Fruit fly (Drosophila melanogaster) whole organism, embryonic: Measurements from ENCODE around the gene CG31275.

ENCODE experiments used
- Abd-B ChIP-seq: fragments of 200-800 bp; sonication (Bioruptor generic); optimal IDR thresholded peaks from 2 replicates; lab custom pipeline; 2018; ENCODE audit warnings: missing biosample characterization, mild to moderate bottlenecking, missing genetic modification characterization, moderate library complexity
- Atf6 ChIP-seq: fragments of 200-800 bp; sonication (Bioruptor generic); IDR thresholded peaks from 2 replicates; pipeline ENCODE4 v1.3.6; 2022; ENCODE audit warnings: missing biosample characterization, missing genetic modification characterization
- BEAF-32 ChIP-seq: fragments of 200-800 bp; sonication (Bioruptor generic); optimal IDR thresholded peaks from 3 replicates; lab custom pipeline; 2017; ENCODE audit warnings: missing biosample characterization, missing genetic modification characterization, mild to moderate bottlenecking, moderate library complexity, missing genetic modification reagents
- Blimp-1 ChIP-seq: fragments of 200-800 bp; sonication (Bioruptor generic); optimal IDR thresholded peaks from 3 replicates; lab custom pipeline; 2018; ENCODE audit warnings: missing biosample characterization, missing genetic modification characterization, mild to moderate bottlenecking, moderate library complexity, missing genetic modification reagents
- C15 ChIP-seq: fragments of 200-800 bp; sonication (Bioruptor generic); IDR thresholded peaks from 3 replicates; pipeline ENCODE4 v1.3.6; 2022; ENCODE audit warnings: missing biosample characterization, missing genetic modification characterization
- CG10321 ChIP-seq: fragments of 200-800 bp; sonication (Bioruptor generic); IDR thresholded peaks from 2 replicates; pipeline ENCODE4 v1.3.6; 2022; ENCODE audit warnings: missing biosample characterization, missing genetic modification characterization
- CG11247 ChIP-seq: fragments of 200-800 bp; sonication (Bioruptor generic); IDR thresholded peaks from 2 replicates; pipeline ENCODE4 v1.3.6; 2022; ENCODE audit warnings: missing biosample characterization, missing genetic modification characterization
- CG11504 ChIP-seq: fragments of 200-800 bp; sonication (Bioruptor generic); optimal IDR thresholded peaks from 3 replicates; lab custom pipeline; 2019; ENCODE audit warnings: missing biosample characterization, mild to moderate bottlenecking, missing genetic modification characterization, moderate library complexity
- CG11723 ChIP-seq: fragments of 200-800 bp; sonication (Bioruptor generic); optimal IDR thresholded peaks from 2 replicates; lab custom pipeline; 2017; ENCODE audit warnings: missing biosample characterization, mild to moderate bottlenecking, missing genetic modification characterization
- CG13624 ChIP-seq: fragments of 200-800 bp; sonication (Bioruptor generic); optimal IDR thresholded peaks from 2 replicates; lab custom pipeline; 2016; ENCODE audit warnings: missing biosample characterization, missing genetic modification characterization
- CG15601 ChIP-seq: fragments of 200-800 bp; sonication (Bioruptor generic); optimal IDR thresholded peaks from 3 replicates; lab custom pipeline; 2019; ENCODE audit warnings: missing biosample characterization, mild to moderate bottlenecking, missing genetic modification characterization, moderate library complexity
- CG1647 ChIP-seq: fragments of 200-800 bp; sonication (Bioruptor generic); optimal IDR thresholded peaks from 3 replicates; lab custom pipeline; 2016; ENCODE audit warnings: missing biosample characterization, missing genetic modification characterization
- CG18619 ChIP-seq: fragments of 200-800 bp; sonication (Bioruptor generic); optimal IDR thresholded peaks from 3 replicates; lab custom pipeline; 2017; ENCODE audit warnings: missing biosample characterization, mild to moderate bottlenecking, missing genetic modification characterization
- CG18764 ChIP-seq: fragments of 200-800 bp; sonication (Bioruptor generic); optimal IDR thresholded peaks from 3 replicates; lab custom pipeline; 2016; ENCODE audit warnings: missing biosample characterization, missing genetic modification characterization
- CG30020 ChIP-seq: fragments of 200-800 bp; optimal IDR thresholded peaks from 2 replicates; lab custom pipeline; 2019; ENCODE audit warnings: missing biosample characterization, mild to moderate bottlenecking, missing genetic modification characterization, moderate library complexity
- CG31441 ChIP-seq: fragments of 200-800 bp; sonication (Bioruptor generic); IDR thresholded peaks from 2 replicates; pipeline ENCODE4 v1.3.6; 2022; ENCODE audit warnings: missing biosample characterization, missing genetic modification characterization
- CG32532 ChIP-seq: fragments of 200-800 bp; sonication (Bioruptor generic); IDR thresholded peaks from 2 replicates; pipeline ENCODE4 v1.3.6; 2022; ENCODE audit warnings: missing biosample characterization, missing genetic modification characterization
- CG32767 ChIP-seq: fragments of 200-800 bp; sonication (Bioruptor generic); IDR thresholded peaks from 2 replicates; pipeline ENCODE4 v1.3.6; 2022; ENCODE audit warnings: missing biosample characterization, missing genetic modification characterization
- CG34224 ChIP-seq: fragments of 200-800 bp; sonication (Bioruptor generic); IDR thresholded peaks from 3 replicates; pipeline ENCODE4 v1.3.6; 2022; ENCODE audit warnings: missing biosample characterization, missing genetic modification characterization; ENCODE audit not compliant: partially characterized antibody
- CG6765 ChIP-seq: fragments of 200-800 bp; sonication (Bioruptor generic); optimal IDR thresholded peaks from 3 replicates; lab custom pipeline; 2017; ENCODE audit warnings: missing biosample characterization, mild to moderate bottlenecking, missing genetic modification characterization
- CG7556 ChIP-seq: fragments of 200-800 bp; sonication (Bioruptor generic); optimal IDR thresholded peaks from 2 replicates; lab custom pipeline; 2017; ENCODE audit warnings: missing biosample characterization, mild to moderate bottlenecking, missing genetic modification characterization
- CG7963 ChIP-seq: fragments of 200-800 bp; sonication (Bioruptor generic); IDR thresholded peaks from 3 replicates; pipeline ENCODE4 v1.3.6; 2022; ENCODE audit warnings: missing biosample characterization, missing genetic modification characterization; ENCODE audit not compliant: partially characterized antibody
- Camta ChIP-seq: fragments of 200-800 bp; sonication (Bioruptor generic); optimal IDR thresholded peaks from 2 replicates; lab custom pipeline; 2016; ENCODE audit warnings: missing biosample characterization, missing genetic modification characterization
- Dp ChIP-seq: fragments of 200-800 bp; sonication (Bioruptor generic); optimal IDR thresholded peaks from 2 replicates; lab custom pipeline; 2018; ENCODE audit warnings: missing biosample characterization, mild to moderate bottlenecking, missing genetic modification characterization, moderate library complexity
- E2f2 ChIP-seq: fragments of 200-800 bp; sonication (Bioruptor generic); IDR thresholded peaks from 2 replicates; pipeline ENCODE4 v1.3.6; 2022; ENCODE audit warnings: missing biosample characterization, missing genetic modification characterization
- Eip74EF ChIP-seq, 2 experiments: fragments of 200-800 bp in 1 of 2; fragments of >200 bp in 1 of 2; sonication (Bioruptor generic) in 1 of 2; optimal IDR thresholded peaks; 2 replicates each; lab custom pipeline; 2017 to 2019; ENCODE audit warnings: missing biosample characterization in 2 of 2, missing genetic modification characterization in 2 of 2, mild to moderate bottlenecking in 1 of 2, moderate library complexity in 1 of 2
- Fer3 ChIP-seq: fragments of 200-800 bp; sonication (Bioruptor generic); optimal IDR thresholded peaks from 2 replicates; lab custom pipeline; 2018; ENCODE audit warnings: missing biosample characterization, mild to moderate bottlenecking, missing genetic modification characterization, moderate library complexity
- H15 ChIP-seq: fragments of 200-800 bp; sonication (Bioruptor generic); IDR thresholded peaks from 3 replicates; pipeline ENCODE4 v1.3.6; 2022; ENCODE audit warnings: missing biosample characterization, missing genetic modification characterization
- Hand ChIP-seq: fragments of 200-800 bp; sonication (Bioruptor generic); optimal IDR thresholded peaks from 2 replicates; lab custom pipeline; 2017; ENCODE audit warnings: mild to moderate bottlenecking, missing biosample characterization, missing genetic modification reagents, missing genetic modification characterization
- Med ChIP-seq: fragments of 200-800 bp; sonication (Bioruptor generic); peaks from one replicate; lab custom pipeline; 2016; ENCODE audit warnings: missing biosample characterization, missing genetic modification characterization, mild to moderate bottlenecking, inconsistent platforms, moderate library complexity
- NFAT ChIP-seq: fragments of 200-800 bp; sonication (Bioruptor generic); IDR thresholded peaks from 2 replicates; pipeline ENCODE4 v1.3.6; 2022; ENCODE audit warnings: missing biosample characterization, missing genetic modification characterization
- NK7.1 ChIP-seq: fragments of 200-800 bp; sonication (Bioruptor generic); optimal IDR thresholded peaks from 3 replicates; lab custom pipeline; 2016; ENCODE audit warnings: missing biosample characterization, missing genetic modification characterization
- PHDP ChIP-seq: fragments of 200-800 bp; sonication (Bioruptor generic); optimal IDR thresholded peaks from 3 replicates; lab custom pipeline; 2018; ENCODE audit warnings: missing biosample characterization, mild to moderate bottlenecking, missing genetic modification characterization, moderate library complexity
- Ptx1 ChIP-seq: fragments of 200-800 bp; sonication (Bioruptor generic); IDR thresholded peaks from 2 replicates; pipeline ENCODE4 v1.3.6; 2022; ENCODE audit warnings: missing biosample characterization, missing genetic modification characterization
- Rfx ChIP-seq: fragments of 200-800 bp; sonication (Bioruptor generic); IDR thresholded peaks from 2 replicates; pipeline ENCODE4 v1.3.6; 2022; ENCODE audit warnings: missing biosample characterization, missing genetic modification characterization
- Scr ChIP-seq: fragments of 200-800 bp; sonication (Bioruptor generic); IDR thresholded peaks from 2 replicates; pipeline ENCODE4 v1.3.6; 2022; ENCODE audit warnings: missing biosample characterization, missing genetic modification characterization; ENCODE audit not compliant: partially characterized antibody
- bowl ChIP-seq: fragments of 200-800 bp; sonication (Bioruptor generic); IDR thresholded peaks from 2 replicates; pipeline ENCODE4 v1.3.6; 2022; ENCODE audit warnings: missing biosample characterization, missing genetic modification characterization
- gce ChIP-seq: fragments of 200-800 bp; sonication (Bioruptor generic); IDR thresholded peaks from 3 replicates; pipeline ENCODE4 v1.3.6; 2022; ENCODE audit warnings: missing biosample characterization, missing genetic modification characterization
- mam ChIP-seq: fragments of 200-800 bp; sonication (Bioruptor generic); optimal IDR thresholded peaks from 3 replicates; lab custom pipeline; 2016; ENCODE audit warnings: missing biosample characterization, missing genetic modification characterization
- odd ChIP-seq: fragments of 200-800 bp; sonication (Bioruptor generic); optimal IDR thresholded peaks from 2 replicates; lab custom pipeline; 2017; ENCODE audit warnings: missing biosample characterization, mild to moderate bottlenecking, missing genetic modification characterization
- pan ChIP-seq, 4 experiments: fragments of >200 bp in 3 of 4; fragments of 200-800 bp in 1 of 4; sonication (Bioruptor generic) in 1 of 4; optimal IDR thresholded peaks in 3 of 4; IDR thresholded peaks in 1 of 4; 2 replicates each; pipeline versions ENCODE4 v1.3.6 to Lab custom; 2017 to 2022; ENCODE audit warnings: missing biosample characterization in 2 of 4, missing genetic modification characterization in 2 of 4, mixed read lengths in 1 of 4
- phol ChIP-seq: fragments of 200-800 bp; sonication (Bioruptor generic); optimal IDR thresholded peaks from 3 replicates; lab custom pipeline; 2018; ENCODE audit warnings: missing biosample characterization, mild to moderate bottlenecking, missing genetic modification characterization, moderate library complexity
- prd ChIP-seq, 3 experiments: fragments of >200 bp in 2 of 3; fragments of 200-800 bp in 1 of 3; sonication (Bioruptor generic) in 1 of 3; optimal IDR thresholded peaks in 2 of 3; IDR thresholded peaks in 1 of 3; 2 replicates in 2 of 3; 3 replicates in 1 of 3; pipeline versions ENCODE4 v1.3.6 to Lab custom; 2017 to 2022; ENCODE audit warnings: missing biosample characterization in 1 of 3, missing genetic modification characterization in 1 of 3
- seq ChIP-seq: fragments of 200-800 bp; sonication (Bioruptor generic); IDR thresholded peaks from 2 replicates; pipeline ENCODE4 v1.3.6; 2022; ENCODE audit warnings: missing biosample characterization, missing genetic modification characterization
- so ChIP-seq: fragments of 200-800 bp; sonication (Bioruptor generic); IDR thresholded peaks from 3 replicates; pipeline ENCODE4 v1.3.6; 2022; ENCODE audit warnings: missing biosample characterization, missing genetic modification characterization
- sob ChIP-seq: fragments of 200-800 bp; sonication (Bioruptor generic); IDR thresholded peaks from 2 replicates; pipeline ENCODE4 v1.3.6; 2022; ENCODE audit warnings: missing biosample characterization, missing genetic modification characterization
- tll ChIP-seq, 2 experiments: fragments of 200-800 bp in 1 of 2; fragments of >200 bp in 1 of 2; sonication (Bioruptor generic) in 1 of 2; optimal IDR thresholded peaks; 2 replicates each; lab custom pipeline; 2017 to 2019; ENCODE audit warnings: missing biosample characterization in 2 of 2, missing genetic modification characterization in 2 of 2, mild to moderate bottlenecking in 1 of 2, moderate library complexity in 1 of 2
- zfh1 ChIP-seq: fragments of 200-800 bp; sonication (Bioruptor generic); IDR thresholded peaks from 3 replicates; pipeline ENCODE4 v1.3.6; 2022; ENCODE audit warnings: missing biosample characterization, missing genetic modification characterization

The CG31275 gene

dm6 chr3R:16763907-16764573 is 12.9 kb upstream of the CG31275 start (continued):
- TF ChIP-seq CG18764 (GFP tag; lab: Kevin White, UChicago) (no peak), CG18619 (no peak), zfh1 (GFP tag; lab: Robert Waterston, UW) (no peak), CG15601 (tag; lab: Kevin White, UChicago) (no peak), Eip74EF (GFP tag; optimal IDR thresholded peaks at IDR 0.05; lab: Kevin White, UChicago) (peak in 1 of 2 experiments; percentile 13), CG32767 (GFP tag; lab: Robert Waterston, UW) (peak; percentile 83), Abd-B (peak; percentile 92), tll (GFP tag; optimal IDR thresholded peaks at IDR 0.05; lab: Kevin White, UChicago) (peak; percentile 89 to 92), CG7963 (GFP tag; lab: Robert Waterston, UW) (no peak), C15 (GFP tag; lab: Robert Waterston, UW) (no peak), CG34224 (GFP tag; lab: Robert Waterston, UW) (no peak), Camta (no peak), Fer3 (tag; lab: Kevin White, UChicago) (no peak), seq (peak; percentile 90), Med (GFP tag; lab: Kevin White, UChicago) (peak; percentile 57), prd (optimal IDR thresholded peaks at IDR 0.05; lab: Kevin White, UChicago) (no peak), prd (GFP tag; IDR thresholded peaks at IDR 0.05; lab: Robert Waterston, UW) (peak; percentile 52; the same call in 1 of the 3 replicates), odd (GFP tag; lab: Kevin White, UChicago) (peak; percentile 93), Rfx (GFP tag; lab: Robert Waterston, UW) (no peak), CG11723 (GFP tag; lab: Kevin White, UChicago) (no peak), sob (peak; percentile 70; the same call in 1 of the 2 replicates), Scr (peak; percentile 61), gce (GFP tag; lab: Robert Waterston, UW) (0 out of 3 replicates have a peak, but pooled peaks have one; percentile 20), PHDP (no peak), Atf6 (GFP tag; lab: Robert Waterston, UW) (no peak), NK7.1 (GFP tag; lab: Kevin White, UChicago) (no peak), BEAF-32 (GFP tag; lab: Kevin White, UChicago) (no peak), CG10321 (GFP tag; lab: Robert Waterston, UW) (peak; percentile 99), mam (GFP tag; lab: Kevin White, UChicago) (no peak), NFAT (no peak), Hand (GFP tag; lab: Kevin White, UChicago) (no peak), CG11504 (tag; lab: Kevin White, UChicago) (no peak), CG32532 (GFP tag; lab: Robert Waterston, UW) (peak; percentile 27; the same call in 1 of the 2 replicates), phol (peak; percentile 99), CG7556 (GFP tag; lab: Kevin White, UChicago) (no peak), CG31441 (GFP tag; lab: Robert Waterston, UW) (no peak), pan (optimal IDR thresholded peaks at IDR 0.05; lab: Kevin White, UChicago) (no peak), pan (GFP tag; optimal IDR thresholded peaks at IDR 0.05 in 1 of 2, IDR thresholded peaks at IDR 0.05 in 1 of 2) (peak in 1 of 2 experiments; percentile 49), bowl (GFP tag; lab: Robert Waterston, UW) (peak; percentile 50; the same call in 1 of the 2 replicates), CG1647 (GFP tag; lab: Kevin White, UChicago) (no peak), Blimp-1 (GFP tag; lab: Kevin White, UChicago) (peak; percentile 39), E2f2 (GFP tag; lab: Robert Waterston, UW) (no peak), CG6765 (GFP tag; lab: Kevin White, UChicago) (no peak), so (no peak), Dp (GFP tag; lab: Kevin White, UChicago) (no peak), CG30020 (tag; lab: Kevin White, UChicago) (no peak), CG13624 (GFP tag; lab: Kevin White, UChicago) (peak; percentile 44), Ptx1 (no peak), H15 (GFP tag; lab: Robert Waterston, UW) (no peak), CG11247 (GFP tag; lab: Robert Waterston, UW) (no peak)
